Fruit fly (Drosophila melanogaster) whole organism, embryonic: ENCODE results near the gene CG17906.
A peak's percentile ranks its signal among the peaks of the same experiment; 100 is the strongest.

Source experiments
- CG11093 ChIP-seq: fragments of 200-800 bp; sonication (Bioruptor generic); IDR thresholded peaks from 3 replicates; pipeline ENCODE4 v1.3.6; 2022; ENCODE audit warnings: missing biosample characterization, missing genetic modification characterization
- CG11398 ChIP-seq: fragments of 200-800 bp; sonication (Bioruptor generic); optimal IDR thresholded peaks from 2 replicates; lab custom pipeline; 2016; ENCODE audit warnings: missing biosample characterization, missing genetic modification characterization
- CG11504 ChIP-seq: fragments of 200-800 bp; sonication (Bioruptor generic); optimal IDR thresholded peaks from 3 replicates; lab custom pipeline; 2019; ENCODE audit warnings: missing biosample characterization, mild to moderate bottlenecking, missing genetic modification characterization, moderate library complexity
- CG11695 ChIP-seq: fragments of 200-800 bp; sonication (Bioruptor generic); IDR thresholded peaks from 3 replicates; pipeline ENCODE4 v1.3.6; 2022; ENCODE audit warnings: missing biosample characterization, missing genetic modification characterization
- CG13287 ChIP-seq: fragments of 200-800 bp; sonication (Bioruptor generic); IDR thresholded peaks from 2 replicates; pipeline ENCODE4 v1.3.6; 2022; ENCODE audit warnings: missing biosample characterization, missing genetic modification characterization; ENCODE audit not compliant: partially characterized antibody
- CG13296 ChIP-seq: fragments of 200-800 bp; sonication (Bioruptor generic); optimal IDR thresholded peaks from 3 replicates; lab custom pipeline; 2018; ENCODE audit warnings: missing biosample characterization, mild to moderate bottlenecking, missing genetic modification characterization
- CG14014 ChIP-seq: fragments of 200-800 bp; sonication (Bioruptor generic); IDR thresholded peaks from 2 replicates; pipeline ENCODE4 v1.3.6; 2022; ENCODE audit warnings: missing biosample characterization, missing genetic modification characterization
- CG14050 ChIP-seq: fragments of 200-800 bp; sonication (Bioruptor generic); IDR thresholded peaks from 3 replicates; pipeline ENCODE4 v1.3.6; 2022; ENCODE audit warnings: missing biosample characterization, missing genetic modification characterization
- CG14860 ChIP-seq: fragments of 200-800 bp; sonication (Bioruptor generic); IDR thresholded peaks from 3 replicates; pipeline ENCODE4 v1.3.6; 2022; ENCODE audit warnings: missing biosample characterization, missing genetic modification characterization; ENCODE audit not compliant: partially characterized antibody
- CG1647 ChIP-seq: fragments of 200-800 bp; sonication (Bioruptor generic); optimal IDR thresholded peaks from 3 replicates; lab custom pipeline; 2016; ENCODE audit warnings: missing biosample characterization, missing genetic modification characterization
- CG18764 ChIP-seq: fragments of 200-800 bp; sonication (Bioruptor generic); optimal IDR thresholded peaks from 3 replicates; lab custom pipeline; 2016; ENCODE audit warnings: missing biosample characterization, missing genetic modification characterization
- CG2202 ChIP-seq: fragments of 200-800 bp; sonication (Bioruptor generic); optimal IDR thresholded peaks from 2 replicates; lab custom pipeline; 2018; ENCODE audit warnings: missing biosample characterization, mild to moderate bottlenecking, missing genetic modification characterization
- CG31441 ChIP-seq: fragments of 200-800 bp; sonication (Bioruptor generic); IDR thresholded peaks from 2 replicates; pipeline ENCODE4 v1.3.6; 2022; ENCODE audit warnings: missing biosample characterization, missing genetic modification characterization
- CG32772 ChIP-seq: fragments of 200-800 bp; sonication (Bioruptor generic); IDR thresholded peaks from 2 replicates; pipeline ENCODE4 v1.3.6; 2022; ENCODE audit warnings: missing biosample characterization, missing genetic modification characterization
- CG33557 ChIP-seq: fragments of 200-800 bp; sonication (Bioruptor generic); optimal IDR thresholded peaks from 2 replicates; lab custom pipeline; 2019; ENCODE audit warnings: missing biosample characterization, mild to moderate bottlenecking, missing genetic modification characterization, moderate library complexity
- CG34224 ChIP-seq: fragments of 200-800 bp; sonication (Bioruptor generic); IDR thresholded peaks from 3 replicates; pipeline ENCODE4 v1.3.6; 2022; ENCODE audit warnings: missing biosample characterization, missing genetic modification characterization; ENCODE audit not compliant: partially characterized antibody
- CG7556 ChIP-seq: fragments of 200-800 bp; sonication (Bioruptor generic); optimal IDR thresholded peaks from 2 replicates; lab custom pipeline; 2017; ENCODE audit warnings: missing biosample characterization, mild to moderate bottlenecking, missing genetic modification characterization
- CG9609 ChIP-seq: fragments of 200-800 bp; sonication (Bioruptor generic); optimal IDR thresholded peaks from 3 replicates; lab custom pipeline; 2016; ENCODE audit warnings: missing biosample characterization, missing genetic modification characterization
- Dp ChIP-seq: fragments of 200-800 bp; sonication (Bioruptor generic); optimal IDR thresholded peaks from 2 replicates; lab custom pipeline; 2018; ENCODE audit warnings: missing biosample characterization, mild to moderate bottlenecking, missing genetic modification characterization, moderate library complexity
- E2f1 ChIP-seq: fragments of 200-800 bp; sonication (Bioruptor generic); IDR thresholded peaks from 2 replicates; pipeline ENCODE4 v1.3.6; 2022; ENCODE audit warnings: missing biosample characterization, missing genetic modification characterization
- ERR ChIP-seq: fragments of 200-800 bp; sonication (Bioruptor generic); optimal IDR thresholded peaks from 2 replicates; lab custom pipeline; 2016; ENCODE audit warnings: missing biosample characterization, missing genetic modification characterization
- Ets97D ChIP-seq: fragments of 200-800 bp; sonication (Bioruptor generic); optimal IDR thresholded peaks from 3 replicates; lab custom pipeline; 2016; ENCODE audit warnings: missing biosample characterization, missing genetic modification characterization
- Fer3 ChIP-seq: fragments of 200-800 bp; sonication (Bioruptor generic); optimal IDR thresholded peaks from 2 replicates; lab custom pipeline; 2018; ENCODE audit warnings: missing biosample characterization, mild to moderate bottlenecking, missing genetic modification characterization, moderate library complexity
- Gug ChIP-seq: fragments of 200-800 bp; sonication (Bioruptor generic); IDR thresholded peaks from 4 replicates; pipeline ENCODE4 v1.3.6; 2022; ENCODE audit warnings: missing biosample characterization, missing genetic modification characterization
- HLH4C ChIP-seq: fragments of 200-800 bp; sonication (Bioruptor generic); IDR thresholded peaks from 3 replicates; pipeline ENCODE4 v1.3.6; 2022; ENCODE audit warnings: missing biosample characterization, missing genetic modification characterization; ENCODE audit not compliant: partially characterized antibody
- Hey ChIP-seq: fragments of 200-800 bp; sonication (Bioruptor generic); optimal IDR thresholded peaks from 3 replicates; lab custom pipeline; 2018; ENCODE audit warnings: missing biosample characterization, mild to moderate bottlenecking, missing genetic modification characterization
- Kr ChIP-seq: fragments of 200-800 bp; sonication (Bioruptor generic); optimal IDR thresholded peaks from 2 replicates; lab custom pipeline; 2017; ENCODE audit warnings: missing biosample characterization, mild to moderate bottlenecking, missing genetic modification characterization
- Lpt ChIP-seq: fragments of >200 bp; optimal IDR thresholded peaks from 2 replicates; lab custom pipeline; 2018; ENCODE audit warnings: missing biosample characterization, missing genetic modification characterization
- Mad ChIP-seq: fragments of 200-800 bp; sonication (Bioruptor generic); optimal IDR thresholded peaks from 2 replicates; lab custom pipeline; 2016; ENCODE audit warnings: missing biosample characterization, missing genetic modification characterization
- Mrtf ChIP-seq: fragments of 200-800 bp; sonication (Bioruptor generic); IDR thresholded peaks from 3 replicates; pipeline ENCODE4 v1.3.6; 2022; ENCODE audit warnings: missing biosample characterization, missing genetic modification characterization
- PHDP ChIP-seq: fragments of 200-800 bp; sonication (Bioruptor generic); optimal IDR thresholded peaks from 3 replicates; lab custom pipeline; 2018; ENCODE audit warnings: missing biosample characterization, mild to moderate bottlenecking, missing genetic modification characterization, moderate library complexity
- Rfx ChIP-seq: fragments of 200-800 bp; sonication (Bioruptor generic); IDR thresholded peaks from 2 replicates; pipeline ENCODE4 v1.3.6; 2022; ENCODE audit warnings: missing biosample characterization, missing genetic modification characterization
- Usf ChIP-seq: fragments of 200-800 bp; sonication (Bioruptor generic); optimal IDR thresholded peaks from 2 replicates; lab custom pipeline; 2017; ENCODE audit warnings: missing genotype, missing biosample characterization, missing genetic modification characterization
- amos ChIP-seq: fragments of 200-800 bp; sonication (Bioruptor generic); IDR thresholded peaks from 2 replicates; pipeline ENCODE4 v1.3.6; 2022; ENCODE audit warnings: missing biosample characterization, missing genetic modification characterization; ENCODE audit not compliant: partially characterized antibody
- bab2 ChIP-seq: fragments of 200-800 bp; sonication (Bioruptor generic); optimal IDR thresholded peaks from 2 replicates; lab custom pipeline; 2016; ENCODE audit warnings: missing biosample characterization, missing genetic modification characterization
- bowl ChIP-seq: fragments of 200-800 bp; sonication (Bioruptor generic); IDR thresholded peaks from 2 replicates; pipeline ENCODE4 v1.3.6; 2022; ENCODE audit warnings: missing biosample characterization, missing genetic modification characterization
- dati ChIP-seq: fragments of 200-800 bp; sonication (Bioruptor generic); IDR thresholded peaks from 2 replicates; pipeline ENCODE4 v1.3.6; 2022; ENCODE audit warnings: missing biosample characterization, missing genetic modification characterization
- gce ChIP-seq: fragments of 200-800 bp; sonication (Bioruptor generic); IDR thresholded peaks from 3 replicates; pipeline ENCODE4 v1.3.6; 2022; ENCODE audit warnings: missing biosample characterization, missing genetic modification characterization
- jing ChIP-seq: fragments of 200-800 bp; sonication (Bioruptor generic); optimal IDR thresholded peaks from 2 replicates; lab custom pipeline; 2018; ENCODE audit warnings: missing biosample characterization, mild to moderate bottlenecking, missing genetic modification characterization
- pnt ChIP-seq: fragments of 200-800 bp; sonication (Bioruptor generic); optimal IDR thresholded peaks from 3 replicates; lab custom pipeline; 2016; ENCODE audit warnings: missing biosample characterization, missing genetic modification characterization
- run ChIP-seq: fragments of 200-800 bp; sonication (Bioruptor generic); optimal IDR thresholded peaks from 3 replicates; lab custom pipeline; 2018; ENCODE audit warnings: missing biosample characterization, mild to moderate bottlenecking, missing genetic modification characterization
- sens-2 ChIP-seq: fragments of 200-800 bp; sonication (Bioruptor generic); IDR thresholded peaks from 2 replicates; pipeline ENCODE4 v1.3.6; 2022; ENCODE audit warnings: missing biosample characterization, missing genetic modification characterization
- slou ChIP-seq: fragments of 200-800 bp; sonication (Bioruptor generic); optimal IDR thresholded peaks from 3 replicates; lab custom pipeline; 2016; ENCODE audit warnings: missing biosample characterization, missing genetic modification characterization
- slp2 ChIP-seq: fragments of 200-800 bp; sonication (Bioruptor generic); optimal IDR thresholded peaks from 2 replicates; lab custom pipeline; 2016; ENCODE audit warnings: missing biosample characterization, missing genetic modification characterization
- sr ChIP-seq: fragments of 200-800 bp; sonication (Bioruptor generic); IDR thresholded peaks from 3 replicates; pipeline ENCODE4 v1.3.6; 2022; ENCODE audit warnings: missing biosample characterization, missing genetic modification characterization
- trem ChIP-seq: fragments of 200-800 bp; optimal IDR thresholded peaks from 3 replicates; lab custom pipeline; 2019; ENCODE audit warnings: missing biosample characterization, mild to moderate bottlenecking, missing genetic modification characterization, moderate library complexity
- ttk ChIP-seq: fragments of 200-800 bp; sonication (Bioruptor generic); IDR thresholded peaks from 2 replicates; pipeline ENCODE4 v2.1.2; 2022; ENCODE audit warnings: missing biosample characterization, missing genetic modification characterization
- tx ChIP-seq: fragments of 200-800 bp; sonication (Bioruptor generic); optimal IDR thresholded peaks from 2 replicates; lab custom pipeline; 2016; ENCODE audit warnings: missing biosample characterization, missing genetic modification characterization
- zen ChIP-seq: fragments of 200-800 bp; sonication (Bioruptor generic); optimal IDR thresholded peaks from 3 replicates; lab custom pipeline; 2018; ENCODE audit warnings: missing biosample characterization, mild to moderate bottlenecking, missing genetic modification characterization, moderate library complexity
- zf30C ChIP-seq: fragments of 200-800 bp; sonication (Bioruptor generic); optimal IDR thresholded peaks from 3 replicates; lab custom pipeline; 2018; ENCODE audit warnings: missing biosample characterization, mild to moderate bottlenecking, missing genetic modification characterization
- zfh1 ChIP-seq: fragments of 200-800 bp; sonication (Bioruptor generic); IDR thresholded peaks from 3 replicates; pipeline ENCODE4 v1.3.6; 2022; ENCODE audit warnings: missing biosample characterization, missing genetic modification characterization

CG17906 gene

DNA sequence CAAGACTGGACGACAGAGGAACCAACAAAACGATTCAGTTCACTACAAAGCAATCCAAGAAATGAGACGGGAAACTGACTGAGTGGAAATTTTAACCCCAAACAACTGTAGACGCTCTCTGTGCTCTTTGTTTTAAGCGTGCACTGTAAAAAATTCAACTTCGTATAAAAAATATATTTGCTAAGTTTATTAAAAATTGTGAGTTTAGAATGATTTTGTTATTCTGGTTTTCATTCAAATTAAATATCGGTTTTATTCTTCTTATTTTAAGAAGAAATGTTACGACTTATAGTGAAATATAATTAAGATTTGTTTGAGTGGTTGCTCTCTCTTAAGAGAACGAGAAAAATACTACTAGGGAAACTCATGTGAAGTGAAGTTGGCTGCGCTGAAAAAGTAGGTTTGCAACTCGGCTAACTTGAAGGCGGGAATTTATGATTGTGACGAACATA lies 36.1 kb upstream of the CG17906 start (continued):
- TF ChIP-seq CG14050 (GFP tag; lab: Robert Waterston, UW) (peak; percentile 97), jing (GFP tag; lab: Kevin White, UChicago) (peak; percentile 91), Hey (tag; lab: Kevin White, UChicago) (peak; percentile 44), CG11504 (tag; lab: Kevin White, UChicago) (peak; percentile 97), sens-2 (GFP tag; lab: Robert Waterston, UW) (peak; percentile 87), zen (tag; lab: Kevin White, UChicago) (peak; percentile 93), zfh1 (GFP tag; lab: Robert Waterston, UW) (peak; percentile 98), PHDP (tag; lab: Kevin White, UChicago) (peak; percentile 95), CG34224 (no peak), CG7556 (GFP tag; lab: Kevin White, UChicago) (peak; percentile 96), Lpt (no peak), CG33557 (GFP tag; lab: Kevin White, UChicago) (peak; percentile 83), Dp (GFP tag; lab: Kevin White, UChicago) (peak; percentile 94), Usf (GFP tag; lab: Kevin White, UChicago) (peak; percentile 85), CG2202 (tag; lab: Kevin White, UChicago) (peak; percentile 90), trem (tag; lab: Kevin White, UChicago) (peak; percentile 92), slp2 (GFP tag; lab: Kevin White, UChicago) (peak; percentile 95), bab2 (GFP tag; lab: Kevin White, UChicago) (peak; percentile 91), dati (peak; percentile 92), ttk (GFP tag; lab: Robert Waterston, UW) (peak; percentile 97), Rfx (GFP tag; lab: Robert Waterston, UW) (peak; percentile 96), CG32772 (GFP tag; lab: Robert Waterston, UW) (peak; percentile 98), Ets97D (GFP tag; lab: Kevin White, UChicago) (peak; percentile 96), CG13287 (GFP tag; lab: Robert Waterston, UW) (peak; percentile 45; the same call in 1 of the 2 replicates), amos (GFP tag; lab: Robert Waterston, UW) (peak; percentile 32; the same call in 1 of the 2 replicates), CG18764 (GFP tag; lab: Kevin White, UChicago) (peak; percentile 88), CG13296 (peak; percentile 84), tx (GFP tag; lab: Kevin White, UChicago) (peak; percentile 92), Fer3 (tag; lab: Kevin White, UChicago) (peak; percentile 86), ERR (peak; percentile 79), CG1647 (GFP tag; lab: Kevin White, UChicago) (peak; percentile 77), HLH4C (GFP tag; lab: Robert Waterston, UW) (no peak), CG11398 (GFP tag; lab: Kevin White, UChicago) (peak; percentile 77), run (peak; percentile 98), CG14014 (GFP tag; lab: Robert Waterston, UW) (peak; percentile 96), gce (GFP tag; lab: Robert Waterston, UW) (peak; percentile 96), Mrtf (GFP tag; lab: Robert Waterston, UW) (peak; percentile 93), CG11093 (GFP tag; lab: Robert Waterston, UW) (peak; percentile 95), slou (GFP tag; lab: Kevin White, UChicago) (peak; percentile 89), Mad (peak; percentile 84), CG11695 (peak; percentile 98), E2f1 (GFP tag; lab: Robert Waterston, UW) (peak; percentile 98), zf30C (peak; percentile 97), CG31441 (GFP tag; lab: Robert Waterston, UW) (peak; percentile 80), bowl (GFP tag; lab: Robert Waterston, UW) (peak; percentile 97), sr (no peak; the same call in 1 of the 3 replicates), CG9609 (peak; percentile 86), Gug (GFP tag; lab: Robert Waterston, UW) (peak; percentile 91), Kr (peak; percentile 57), CG14860 (GFP tag; lab: Robert Waterston, UW) (no peak), pnt (peak; percentile 96)
